Worm (Caenorhabditis elegans) whole organism, late embryonic: ENCODE results near the gene C49C8.1.

Experiments used
- F13H6.1 ChIP-seq: sonication (generic microtip); optimal IDR thresholded peaks from 2 replicates; lab custom pipeline; 2016; ENCODE audit warnings: missing genetic modification characterization, missing compliant biosample characterization
- ceh-31 ChIP-seq: sonication (generic microtip); optimal IDR thresholded peaks from 2 replicates; lab custom pipeline; 2016; ENCODE audit warnings: missing genetic modification characterization, missing compliant biosample characterization
- ceh-9 ChIP-seq: sonication (generic microtip); optimal IDR thresholded peaks from 2 replicates; lab custom pipeline; 2016; ENCODE audit warnings: mild to moderate bottlenecking, missing genetic modification characterization, inconsistent platforms, missing compliant biosample characterization
- lin-11 ChIP-seq: fragments of 200-800 bp; sonication (Bioruptor generic); optimal IDR thresholded peaks from 2 replicates; lab custom pipeline; 2018; ENCODE audit warnings: mild to moderate bottlenecking, missing genetic modification characterization, missing compliant biosample characterization
- pat-9 ChIP-seq: fragments of 200-800 bp; sonication (Bioruptor generic); optimal IDR thresholded peaks from 2 replicates; lab custom pipeline; 2018; ENCODE audit warnings: mild to moderate bottlenecking, missing genetic modification characterization, moderate library complexity, missing compliant biosample characterization
- pha-4 ChIP-seq: fragments of 150-350 bp; optimal IDR thresholded peaks from 2 replicates; lab custom pipeline; 2018; ENCODE audit warnings: missing biosample characterization, missing genetic modification reagents, missing genetic modification characterization
- pros-1 ChIP-seq: fragments of 150-350 bp; optimal IDR thresholded peaks from 2 replicates; lab custom pipeline; 2014; ENCODE audit warnings: missing biosample characterization, missing genetic modification reagents, missing genetic modification characterization
- rnt-1 ChIP-seq: sonication (generic microtip); optimal IDR thresholded peaks from 2 replicates; lab custom pipeline; 2016; ENCODE audit warnings: missing genetic modification characterization, missing compliant biosample characterization

ce11 chrIV:8628262-8628661, 26.1 kb upstream of the C49C8.1 start:
- no peak for TF ChIP-seq ceh-9 (tag; lab: Kevin White, UChicago)
- TF ChIP-seq ceh-31 (tag; lab: Kevin White, UChicago) = no peak
- TF ChIP-seq lin-11 (tag; lab: Kevin White, UChicago) = no peak
- TF ChIP-seq pros-1 = no peak
- no peak for TF ChIP-seq rnt-1 (tag; lab: Kevin White, UChicago)
- TF ChIP-seq F13H6.1 (tag; lab: Kevin White, UChicago) = no peak
- TF ChIP-seq pat-9 (tag; lab: Kevin White, UChicago) = no peak
- no peak for TF ChIP-seq pha-4 (tag; lab: Kevin White, UChicago)
